Worm (Caenorhabditis elegans) whole organism, L1 larva: Measurements from ENCODE around the gene bigr-1.

Source experiments
- C34B4.2 ChIP-seq: sonication (generic microtip); optimal IDR thresholded peaks from 2 replicates; lab custom pipeline; 2017; ENCODE audit warnings: mild to moderate bottlenecking, missing genetic modification characterization, missing compliant biosample characterization
- aly-2 ChIP-seq: fragments of 150-350 bp; optimal IDR thresholded peaks from 2 replicates; lab custom pipeline; 2014; ENCODE audit warnings: missing biosample characterization, missing genetic modification characterization
- ama-1 ChIP-seq: fragments of 150-350 bp; optimal IDR thresholded peaks from 2 replicates; lab custom pipeline; 2014
- fos-1 ChIP-seq: fragments of 150-350 bp; optimal IDR thresholded peaks from 2 replicates; lab custom pipeline; 2014; ENCODE audit warnings: missing biosample characterization, missing genetic modification characterization
- lin-35 ChIP-seq, 2 experiments: fragments of 150-350 bp; optimal IDR thresholded peaks; 2 replicates each; lab custom pipeline; 2014; ENCODE audit warnings: missing biosample characterization in 2 of 2, missing genetic modification characterization in 2 of 2, missing genetic modification reagents in 2 of 2
- lin-39 ChIP-seq: fragments of 150-350 bp; optimal IDR thresholded peaks from 2 replicates; lab custom pipeline; 2014; ENCODE audit warnings: missing biosample characterization, missing genetic modification reagents, missing genetic modification characterization
- mdl-1 ChIP-seq, 2 experiments: fragments of 150-350 bp; optimal IDR thresholded peaks; 2 replicates each; lab custom pipeline; 2014 to 2017; ENCODE audit warnings: missing biosample characterization in 2 of 2, missing genetic modification characterization in 2 of 2, inconsistent platforms in 1 of 2
- pag-3 ChIP-seq: sonication (generic microtip); optimal IDR thresholded peaks from 2 replicates; lab custom pipeline; 2017; ENCODE audit warnings: missing genetic modification characterization, mild to moderate bottlenecking, missing compliant biosample characterization, antibody characterized with exemption, borderline replicate concordance; ENCODE audit not compliant: insufficient read depth
- zag-1 ChIP-seq: fragments of 150-350 bp; optimal IDR thresholded peaks from 2 replicates; lab custom pipeline; 2014; ENCODE audit warnings: missing biosample characterization, missing genetic modification characterization
- ztf-11 ChIP-seq, 2 experiments: sonication (generic microtip); optimal IDR thresholded peaks; 2 replicates each; lab custom pipeline; 2016 to 2017; ENCODE audit warnings: missing genetic modification characterization in 2 of 2, missing biosample characterization in 1 of 2, missing compliant biosample characterization in 1 of 2

DNA sequence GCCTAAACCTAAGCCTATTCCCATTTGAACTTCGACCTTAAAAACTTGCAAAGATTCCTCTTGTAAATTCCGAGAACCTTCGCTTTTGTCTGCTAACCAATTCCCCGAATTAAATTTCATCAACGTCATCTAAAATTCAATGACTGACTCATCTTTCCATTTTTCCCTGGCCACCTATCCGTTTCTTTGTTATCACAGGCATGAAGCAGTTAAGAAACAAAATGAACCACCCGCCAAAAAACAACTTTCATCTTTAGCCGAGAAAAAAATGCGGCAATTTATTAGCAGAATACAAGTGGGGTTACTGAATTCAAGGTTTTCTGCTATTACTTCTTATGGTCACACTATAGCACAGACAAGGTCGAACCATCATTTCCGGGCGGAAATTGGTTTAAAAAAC lies 23.3 kb downstream of the bigr-1 start:
- TF ChIP-seq lin-39 (tag; lab: Kevin White, UChicago) (no peak), lin-35 (GFP tag; optimal IDR thresholded peaks at IDR 0.05; lab: Kevin White, UChicago) (no peak), aly-2 (no peak), mdl-1 (tag; optimal IDR thresholded peaks at IDR 0.05; lab: Kevin White, UChicago) (no peak), C34B4.2 (tag; lab: Kevin White, UChicago) (no peak), ztf-11 (tag; optimal IDR thresholded peaks at IDR 0.05; lab: Kevin White, UChicago) (no peak), zag-1 (tag; lab: Kevin White, UChicago) (no peak), fos-1 (tag; lab: Kevin White, UChicago) (no peak), pag-3 (tag; lab: Kevin White, UChicago) (no peak), ama-1 (lab: Kevin White, UChicago) (no peak)
